Fruit fly (Drosophila melanogaster): ENCODE measurements around the gene ems.

Gene ems

DNA sequence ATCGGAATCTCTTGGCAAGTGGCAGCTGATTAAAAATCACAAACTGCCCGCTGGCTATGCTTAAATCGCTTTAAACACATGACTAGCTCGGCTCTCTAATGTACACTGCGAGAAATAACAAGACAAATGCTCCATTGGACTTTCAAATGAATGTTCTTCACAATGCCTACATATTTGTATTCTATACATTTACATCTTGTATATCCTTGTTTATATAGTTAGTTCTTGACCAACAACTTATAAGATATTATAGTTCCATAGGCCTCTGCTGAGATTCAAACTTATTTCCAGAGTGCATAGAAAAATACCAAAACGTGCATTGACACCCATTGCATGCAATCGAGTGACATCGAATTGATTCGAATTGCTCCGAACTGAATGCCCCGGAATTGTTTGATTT lies 8.8 kb upstream of the ems start (continued):
- no peak for TF ChIP-seq Hmr (GFP tag; optimal IDR thresholded peaks at IDR 0.05)
- no peak for TF ChIP-seq CG32532 (GFP tag; IDR thresholded peaks at IDR 0.05)
- TF ChIP-seq Elba2 (GFP tag; optimal IDR thresholded peaks at IDR 0.05): no peak
- no peak for TF ChIP-seq CG11456 (GFP tag; IDR thresholded peaks at IDR 0.05)
- no peak for TF ChIP-seq CG4360 (GFP tag; IDR thresholded peaks at IDR 0.05)
- TF ChIP-seq CG5245 (GFP tag; optimal IDR thresholded peaks at IDR 0.05): no peak
- peak; percentile 60 for TF ChIP-seq vvl (GFP tag; IDR thresholded peaks at IDR 0.05)
- TF ChIP-seq br (optimal IDR thresholded peaks at IDR 0.05): no peak
- no peak for TF ChIP-seq CG10462 (GFP tag; optimal IDR thresholded peaks at IDR 0.05)
- peak; percentile 64 for TF ChIP-seq CG2712 (tag; optimal IDR thresholded peaks at IDR 0.05)
- TF ChIP-seq CG5953 (GFP tag; IDR thresholded peaks at IDR 0.05): no peak
- TF ChIP-seq CHES-1-like (GFP tag; optimal IDR thresholded peaks at IDR 0.05): no peak
- no peak for TF ChIP-seq psq (GFP tag; optimal IDR thresholded peaks at IDR 0.05)
- no peak for TF ChIP-seq CG14014 (GFP tag; IDR thresholded peaks at IDR 0.05)
- TF ChIP-seq stwl (tag; optimal IDR thresholded peaks at IDR 0.05): no peak
- TF ChIP-seq CG17328 (GFP tag; IDR thresholded peaks at IDR 0.05): peak; percentile 56; the same call in 1 of the 2 replicates
- no peak for TF ChIP-seq mirr (GFP tag; optimal IDR thresholded peaks at IDR 0.05)
- no peak for TF ChIP-seq bcd (GFP tag; optimal IDR thresholded peaks at IDR 0.05)
- no peak for TF ChIP-seq maf-S (GFP tag; optimal IDR thresholded peaks at IDR 0.05)
- TF ChIP-seq Antp (GFP tag; optimal IDR thresholded peaks at IDR 0.05): no peak
- no peak for TF ChIP-seq CG17612 (GFP tag; IDR thresholded peaks at IDR 0.05)
- TF ChIP-seq zf30C (GFP tag; optimal IDR thresholded peaks at IDR 0.05): no peak
- no peak for TF ChIP-seq Nf-YC (tag; optimal IDR thresholded peaks at IDR 0.05)
- peak; percentile 40 for TF ChIP-seq ewg (GFP tag; optimal IDR thresholded peaks at IDR 0.05)
- TF ChIP-seq gcm (GFP tag; optimal IDR thresholded peaks at IDR 0.05): no peak
- no peak for TF ChIP-seq CG17568 (GFP tag; optimal IDR thresholded peaks at IDR 0.05)
- no peak for TF ChIP-seq Fer2 (tag; optimal IDR thresholded peaks at IDR 0.05)
- TF ChIP-seq oc (tag; optimal IDR thresholded peaks at IDR 0.05): peak; percentile 6
- no peak for TF ChIP-seq wdn (GFP tag; IDR thresholded peaks at IDR 0.05)
- TF ChIP-seq YL-1 (GFP tag; optimal IDR thresholded peaks at IDR 0.05): no peak
- TF ChIP-seq C15 (GFP tag; IDR thresholded peaks at IDR 0.05): no peak
- peak; percentile 38 for TF ChIP-seq grau (tag; optimal IDR thresholded peaks at IDR 0.05)
- no peak for TF ChIP-seq gro (GFP tag; optimal IDR thresholded peaks at IDR 0.05)
- TF ChIP-seq CG30020 (tag; optimal IDR thresholded peaks at IDR 0.05): no peak
- TF ChIP-seq CG2120 (GFP tag; optimal IDR thresholded peaks at IDR 0.05): no peak
- no peak for TF ChIP-seq pho (GFP tag; optimal IDR thresholded peaks at IDR 0.05)
- no peak for TF ChIP-seq ac (GFP tag; optimal IDR thresholded peaks at IDR 0.05)
- peak; percentile 4 for TF ChIP-seq CG2875 (GFP tag; optimal IDR thresholded peaks at IDR 0.05)
- TF ChIP-seq CG15269 (tag; optimal IDR thresholded peaks at IDR 0.05): no peak
- peak in 1 of 2 experiments; percentile 65 for TF ChIP-seq bsh (GFP tag; optimal IDR thresholded peaks at IDR 0.05)
- TF ChIP-seq ci (GFP tag; IDR thresholded peaks at IDR 0.05): peak; percentile 82
- peak; percentile 24 for TF ChIP-seq Hsf (GFP tag; optimal IDR thresholded peaks at IDR 0.05)
- no peak for TF ChIP-seq CG10147 (GFP tag; optimal IDR thresholded peaks at IDR 0.05)
- TF ChIP-seq Doc3 (GFP tag; IDR thresholded peaks at IDR 0.05; ENCODE audit: partially characterized antibody): no peak
- TF ChIP-seq gfzf (GFP tag; optimal IDR thresholded peaks at IDR 0.05): no peak
- TF ChIP-seq CG10979 (tag; optimal IDR thresholded peaks at IDR 0.05): peak; percentile 60
- TF ChIP-seq CG15601 (tag; optimal IDR thresholded peaks at IDR 0.05): peak; percentile 24
- TF ChIP-seq tna (GFP tag; IDR thresholded peaks at IDR 0.05; ENCODE audit: partially characterized antibody): no peak
- TF ChIP-seq CG11085 (GFP tag; IDR thresholded peaks at IDR 0.05): no peak
- no peak for TF ChIP-seq sr (GFP tag; IDR thresholded peaks at IDR 0.05)
- TF ChIP-seq Drgx (GFP tag; IDR thresholded peaks at IDR 0.05): no peak
- no peak for TF ChIP-seq Optix (GFP tag; IDR thresholded peaks at IDR 0.05)

Data from whole organism, embryonic.